Worm (Caenorhabditis elegans) whole organism, young adult: ENCODE measurements around the gene Y22D7AL.7.

Experiments used
- C06A6.2 ChIP-seq: fragments of 200-800 bp; sonication (Bioruptor generic); conservative IDR thresholded peaks from 2 replicates; pipeline ENCODE4 v1.3.6; 2022; ENCODE audit warnings: missing genetic modification characterization, missing compliant biosample characterization
- F22D6.2 ChIP-seq: sonication (generic microtip); optimal IDR thresholded peaks from 2 replicates; lab custom pipeline; 2016; ENCODE audit warnings: mild to moderate bottlenecking, missing genetic modification characterization, missing compliant biosample characterization
- F55B11.4 ChIP-seq: sonication (generic microtip); optimal IDR thresholded peaks from 2 replicates; lab custom pipeline; 2016; ENCODE audit warnings: missing compliant biosample characterization, missing genetic modification characterization, borderline replicate concordance; ENCODE audit not compliant: insufficient read depth
- F57A8.1 ChIP-seq: fragments of 200-800 bp; sonication (Bioruptor generic); optimal IDR thresholded peaks from 2 replicates; lab custom pipeline; 2018; ENCODE audit warnings: mild to moderate bottlenecking, missing genetic modification characterization, moderate library complexity, missing compliant biosample characterization
- F57C9.4 ChIP-seq: sonication (generic microtip); optimal IDR thresholded peaks from 2 replicates; lab custom pipeline; 2017; ENCODE audit warnings: mild to moderate bottlenecking, missing genetic modification characterization, missing compliant biosample characterization
- T26A5.8 ChIP-seq: sonication (generic microtip); optimal IDR thresholded peaks from 2 replicates; lab custom pipeline; 2016; ENCODE audit warnings: missing genetic modification characterization, missing compliant biosample characterization
- Y56A3A.18 ChIP-seq: fragments of 200-800 bp; sonication (Bioruptor generic); IDR thresholded peaks from 2 replicates; pipeline ENCODE4 v1.3.6; 2022; ENCODE audit warnings: missing genetic modification reagents, missing genetic modification characterization, missing compliant biosample characterization
- akir-1 ChIP-seq: fragments of 200-800 bp; sonication (Bioruptor generic); optimal IDR thresholded peaks from 2 replicates; lab custom pipeline; 2018; ENCODE audit warnings: mild to moderate bottlenecking, missing genetic modification characterization, moderate library complexity, missing compliant biosample characterization
- aptf-3 ChIP-seq: fragments of 200-800 bp; sonication (Bioruptor generic); IDR thresholded peaks from 2 replicates; pipeline ENCODE4 v1.3.6; 2022; ENCODE audit warnings: missing genetic modification characterization, missing compliant biosample characterization
- atf-7 ChIP-seq: sonication (generic microtip); optimal IDR thresholded peaks from 2 replicates; lab custom pipeline; 2017; ENCODE audit warnings: mild to moderate bottlenecking, missing genetic modification characterization, missing compliant biosample characterization
- bed-1 ChIP-seq: fragments of 200-800 bp; sonication (Bioruptor generic); IDR thresholded peaks from 2 replicates; pipeline ENCODE4 v1.3.6; 2022; ENCODE audit warnings: missing genetic modification reagents, missing genetic modification characterization, missing compliant biosample characterization
- ceh-58 ChIP-seq: fragments of 200-800 bp; sonication (Bioruptor generic); IDR thresholded peaks from 2 replicates; pipeline ENCODE4 v1.3.6; 2022; ENCODE audit warnings: missing genetic modification characterization, missing compliant biosample characterization
- ceh-79 ChIP-seq: sonication (generic microtip); optimal IDR thresholded peaks from 2 replicates; lab custom pipeline; 2017; ENCODE audit warnings: mild to moderate bottlenecking, missing genetic modification characterization, missing compliant biosample characterization
- ceh-91 ChIP-seq: fragments of 200-800 bp; sonication (Bioruptor generic); IDR thresholded peaks from 2 replicates; pipeline ENCODE4 v1.3.6; 2022; ENCODE audit warnings: missing genetic modification reagents, missing genetic modification characterization, missing compliant biosample characterization
- dpl-1 ChIP-seq: fragments of 150-350 bp; optimal IDR thresholded peaks from 2 replicates; lab custom pipeline; 2014; ENCODE audit warnings: missing biosample characterization, missing genetic modification reagents, missing genetic modification characterization
- efl-1 ChIP-seq: fragments of 150-350 bp; optimal IDR thresholded peaks from 2 replicates; lab custom pipeline; 2014; ENCODE audit warnings: missing biosample characterization, missing genetic modification reagents, missing genetic modification characterization
- egrh-3 ChIP-seq: fragments of 200-800 bp; sonication (Bioruptor generic); IDR thresholded peaks from 2 replicates; pipeline ENCODE4 v1.3.6; 2022; ENCODE audit warnings: missing genetic modification reagents, missing genetic modification characterization, missing compliant biosample characterization
- ekl-4 ChIP-seq: fragments of 200-800 bp; sonication (Bioruptor generic); IDR thresholded peaks from 2 replicates; pipeline ENCODE4 v1.3.6; 2022; ENCODE audit warnings: missing genetic modification reagents, missing genetic modification characterization, missing compliant biosample characterization
- hlh-26 ChIP-seq: fragments of 200-800 bp; sonication (Bioruptor generic); conservative IDR thresholded peaks from 2 replicates; pipeline ENCODE4 v1.3.6; 2022; ENCODE audit warnings: missing genetic modification reagents, missing genetic modification characterization, missing compliant biosample characterization
- hmg-20 ChIP-seq: fragments of 200-800 bp; sonication (Bioruptor generic); IDR thresholded peaks from 2 replicates; pipeline ENCODE4 v1.3.6; 2022; ENCODE audit warnings: missing genetic modification reagents, missing genetic modification characterization, missing compliant biosample characterization
- hrde-1 ChIP-seq: sonication (generic microtip); optimal IDR thresholded peaks from 2 replicates; lab custom pipeline; 2016; ENCODE audit warnings: missing genetic modification characterization, mild to moderate bottlenecking, missing compliant biosample characterization, moderate library complexity, missing genotype, missing genetic modification reagents, borderline replicate concordance
- let-607 ChIP-seq, 2 experiments: fragments of 200-800 bp in 1 of 2; sonication (Bioruptor generic) in 1 of 2; sonication (generic microtip) in 1 of 2; optimal IDR thresholded peaks; 2 replicates each; lab custom pipeline; 2016 to 2018; ENCODE audit warnings: mild to moderate bottlenecking in 2 of 2, missing compliant biosample characterization in 2 of 2, missing genetic modification characterization in 2 of 2, moderate library complexity in 2 of 2, missing genotype in 1 of 2
- lin-35 ChIP-seq, 3 experiments: fragments of 150-350 bp in 2 of 3; sonication (generic microtip) in 1 of 3; optimal IDR thresholded peaks; 2 replicates each; lab custom pipeline; 2014 to 2018; ENCODE audit warnings: missing biosample characterization in 3 of 3, missing genetic modification characterization in 3 of 3, missing genetic modification reagents in 3 of 3
- lsl-1 ChIP-seq: fragments of 200-800 bp; sonication (Bioruptor generic); optimal IDR thresholded peaks from 2 replicates; lab custom pipeline; 2018; ENCODE audit warnings: mild to moderate bottlenecking, missing genetic modification characterization, moderate library complexity, missing compliant biosample characterization
- mcd-1 ChIP-seq: fragments of 200-800 bp; sonication (Bioruptor generic); IDR thresholded peaks from 2 replicates; pipeline ENCODE4 v1.3.6; 2022; ENCODE audit warnings: missing genetic modification reagents, missing genetic modification characterization, missing compliant biosample characterization
- nfya-2 ChIP-seq: fragments of 200-800 bp; sonication (Bioruptor generic); IDR thresholded peaks from 2 replicates; pipeline ENCODE4 v1.3.6; 2022; ENCODE audit warnings: missing genetic modification reagents, missing genetic modification characterization, missing compliant biosample characterization
- nfyb-1 ChIP-seq: fragments of 200-800 bp; sonication (Bioruptor generic); IDR thresholded peaks from 2 replicates; pipeline ENCODE4 v1.3.6; 2022; ENCODE audit warnings: missing genetic modification reagents, missing genetic modification characterization, missing compliant biosample characterization
- nhr-90 ChIP-seq: sonication (generic microtip); optimal IDR thresholded peaks from 2 replicates; lab custom pipeline; 2016; ENCODE audit warnings: missing genotype, mild to moderate bottlenecking, missing genetic modification characterization, missing compliant biosample characterization
- pha-4 ChIP-seq: fragments of 150-350 bp; sonication (generic microtip); optimal IDR thresholded peaks from 2 replicates; lab custom pipeline; 2014; ENCODE audit warnings: missing biosample characterization, missing genetic modification reagents, missing genetic modification characterization
- rec-8 ChIP-seq, 2 experiments: sonication (generic microtip); optimal IDR thresholded peaks; 2 replicates each; lab custom pipeline; 2016; ENCODE audit warnings: mild to moderate bottlenecking in 2 of 2, missing genetic modification characterization in 2 of 2, missing genetic modification reagents in 2 of 2, missing genotype in 2 of 2, missing biosample characterization in 1 of 2, missing compliant biosample characterization in 1 of 2, moderate library complexity in 1 of 2
- sdz-38 ChIP-seq: sonication (generic microtip); optimal IDR thresholded peaks from 2 replicates; lab custom pipeline; 2016; ENCODE audit warnings: missing genotype, missing genetic modification characterization, missing compliant biosample characterization
- snpc-3.4 ChIP-seq: sonication (generic microtip); optimal IDR thresholded peaks from 2 replicates; lab custom pipeline; 2017; ENCODE audit warnings: missing genetic modification characterization, mild to moderate bottlenecking, missing compliant biosample characterization, antibody characterized with exemption, moderate library complexity, missing genotype, missing genetic modification reagents
- somi-1 ChIP-seq: fragments of 200-800 bp; sonication (Bioruptor generic); optimal IDR thresholded peaks from 2 replicates; lab custom pipeline; 2018; ENCODE audit warnings: mild to moderate bottlenecking, missing genetic modification characterization, missing compliant biosample characterization
- tbp1 ChIP-seq: fragments of 200-800 bp; sonication (Bioruptor generic); optimal IDR thresholded peaks from 2 replicates; lab custom pipeline; 2018; ENCODE audit warnings: mild to moderate bottlenecking, missing genetic modification characterization, missing compliant biosample characterization
- tbx-9 ChIP-seq: sonication (generic microtip); optimal IDR thresholded peaks from 2 replicates; lab custom pipeline; 2016; ENCODE audit warnings: borderline replicate concordance, missing genetic modification characterization, inconsistent platforms, missing compliant biosample characterization
- unc-130 ChIP-seq: sonication (generic microtip); optimal IDR thresholded peaks from 2 replicates; lab custom pipeline; 2016; ENCODE audit warnings: missing genetic modification reagents, missing genetic modification characterization, missing compliant biosample characterization
- zfh-2 ChIP-seq: fragments of 200-800 bp; sonication (Bioruptor generic); conservative IDR thresholded peaks from 2 replicates; pipeline ENCODE4 v1.3.6; 2022; ENCODE audit warnings: missing genetic modification reagents, missing genetic modification characterization, missing compliant biosample characterization
- ztf-26 ChIP-seq: sonication (generic microtip); optimal IDR thresholded peaks from 2 replicates; lab custom pipeline; 2017; ENCODE audit warnings: missing genetic modification characterization, missing compliant biosample characterization

Gene Y22D7AL.7

ce11 chrIII:1534431-1534830, 42.1 kb upstream of the Y22D7AL.7 start (continued):
- no peak for TF ChIP-seq hmg-20 (GFP tag; lab: Robert Waterston, UW)
- peak; percentile 2 for TF ChIP-seq tbp1
- TF ChIP-seq somi-1: no peak
- no peak for TF ChIP-seq ceh-58 (GFP tag; lab: Robert Waterston, UW)
- no peak for TF ChIP-seq rec-8 (tag; optimal IDR thresholded peaks at IDR 0.05; lab: Kevin White, UChicago)
- TF ChIP-seq C06A6.2 (GFP tag; lab: Robert Waterston, UW): no peak
- no peak for TF ChIP-seq ekl-4
- TF ChIP-seq dpl-1: peak; percentile 16
- no peak for TF ChIP-seq atf-7
- TF ChIP-seq F22D6.2 (tag; lab: Kevin White, UChicago): no peak

ce11 chrIII:1539366-1539765, 37.2 kb upstream of the Y22D7AL.7 start:
- TF ChIP-seq F55B11.4 (tag; lab: Kevin White, UChicago) (no peak), akir-1 (GFP tag; lab: Kevin White, UChicago) (no peak), F57A8.1 (no peak), ztf-26 (tag; lab: Kevin White, UChicago) (no peak), lin-35 (GFP tag; optimal IDR thresholded peaks at IDR 0.05; lab: Kevin White, UChicago) (no peak), aptf-3 (no peak), unc-130 (GFP tag; lab: Kevin White, UChicago) (no peak), bed-1 (GFP tag; lab: Robert Waterston, UW) (no peak), nfyb-1 (GFP tag; lab: Robert Waterston, UW) (no peak), F57C9.4 (tag; lab: Kevin White, UChicago) (no peak), ekl-4 (no peak), Y56A3A.18 (GFP tag; lab: Robert Waterston, UW) (no peak)

ce11 chrIII:1540100-1540695, 36.4 kb upstream of the Y22D7AL.7 start, which contains the start of the genes Y67D2.5 and cisd-3.2:
Y67D2.5 (minus strand) TSS chrIII:1540244.
cisd-3.2 (plus strand) TSS chrIII:1540493.
- no peak for TF ChIP-seq akir-1 (GFP tag; lab: Kevin White, UChicago)
- no peak for TF ChIP-seq zfh-2 (GFP tag; lab: Robert Waterston, UW)
- 0 out of 2 replicates have a peak, but pooled peaks have one; percentile 21 for TF ChIP-seq ceh-91 (GFP tag; lab: Robert Waterston, UW)
- TF ChIP-seq tbx-9 (tag; lab: Kevin White, UChicago): no peak
- no peak for TF ChIP-seq egrh-3 (GFP tag; lab: Robert Waterston, UW)
- TF ChIP-seq sdz-38 (tag; lab: Kevin White, UChicago): no peak
- TF ChIP-seq nfya-2 (GFP tag; lab: Robert Waterston, UW): no peak
- TF ChIP-seq mcd-1 (GFP tag; lab: Robert Waterston, UW): peak; percentile 91
- peak; percentile 18 for TF ChIP-seq lsl-1 (GFP tag; lab: Kevin White, UChicago)
- TF ChIP-seq somi-1: no peak
- TF ChIP-seq ceh-79 (tag; lab: Kevin White, UChicago): no peak
- TF ChIP-seq efl-1 (GFP tag; lab: Kevin White, UChicago): no peak
- no peak for TF ChIP-seq pha-4 (tag; lab: Kevin White, UChicago)
- no peak for TF ChIP-seq nhr-90 (tag; lab: Kevin White, UChicago)
- no peak for TF ChIP-seq let-607 (tag; optimal IDR thresholded peaks at IDR 0.05; lab: Kevin White, UChicago)
- TF ChIP-seq hlh-26 (GFP tag; lab: Robert Waterston, UW): no peak
- no peak for TF ChIP-seq hrde-1 (tag; lab: Kevin White, UChicago)
- no peak for TF ChIP-seq T26A5.8 (tag; lab: Kevin White, UChicago)
- TF ChIP-seq snpc-3.4 (tag; lab: Kevin White, UChicago): no peak
